Fruit fly (Drosophila melanogaster): ENCODE data around the gene CG17855.

The CG17855 gene

DNA sequence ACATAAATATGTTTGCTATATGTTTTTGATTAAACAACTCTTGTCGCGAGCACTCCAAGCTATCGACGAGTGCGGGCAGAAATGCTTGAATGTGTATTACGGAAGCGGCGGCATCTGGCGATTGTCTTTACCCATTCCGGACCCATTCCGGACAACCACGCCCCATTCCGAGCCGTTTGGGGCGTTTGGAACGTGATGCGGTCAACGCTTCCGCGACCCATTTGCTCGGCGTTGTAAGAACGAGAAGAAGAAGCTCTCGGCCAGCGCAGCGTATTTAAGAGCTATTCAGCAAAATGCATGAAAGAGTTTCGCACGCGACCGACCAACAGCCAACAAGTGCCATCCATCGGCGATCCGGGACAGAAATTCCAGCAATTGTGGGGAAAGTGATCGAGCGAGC is 5.2 kb downstream of the CG17855 start, which contains the start of gene CG13114:
TSS of gene CG13114 (plus strand) at position 301 of the 400 bp plus-strand sequence.
- TF ChIP-seq EcR (GFP tag; optimal IDR thresholded peaks at IDR 0.05) (no peak), CG9948 (tag; optimal IDR thresholded peaks at IDR 0.05) (no peak), CG8159 (tag; optimal IDR thresholded peaks at IDR 0.05) (no peak), CG13204 (GFP tag; optimal IDR thresholded peaks at IDR 0.05) (no peak), gl (tag; optimal IDR thresholded peaks at IDR 0.05) (no peak), CG4496 (GFP tag; IDR thresholded peaks at IDR 0.05) (no peak), rn (GFP tag; IDR thresholded peaks at IDR 0.05) (no peak)

DNA sequence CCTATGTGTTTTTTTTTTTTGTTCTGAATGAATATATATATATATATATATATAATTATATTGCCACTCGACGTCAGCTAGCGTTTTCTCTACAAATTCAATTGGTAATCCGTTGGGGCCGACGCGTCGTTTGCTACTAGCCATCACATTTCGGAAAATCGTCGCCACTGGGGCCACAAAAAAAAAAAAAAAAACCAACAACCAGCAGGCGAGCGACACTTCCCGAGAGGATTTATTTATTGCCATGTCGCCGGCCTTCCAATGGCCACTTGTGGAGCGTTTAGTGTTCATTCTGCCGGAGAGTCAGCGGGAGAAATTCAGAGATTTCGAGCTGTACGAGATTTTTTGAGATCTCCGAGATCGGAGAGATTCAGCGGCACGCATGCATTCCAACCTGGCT is 10.6 kb downstream of the CG17855 start:
- peak; percentile 86 for TF ChIP-seq Ets98B (GFP tag; IDR thresholded peaks at IDR 0.05)
- peak; percentile 64 for TF ChIP-seq CG32121 (GFP tag; IDR thresholded peaks at IDR 0.05)
- no peak for TF ChIP-seq CG10348 (GFP tag; IDR thresholded peaks at IDR 0.05)
- no peak for TF ChIP-seq CG15710 (tag; optimal IDR thresholded peaks at IDR 0.05)

DNA sequence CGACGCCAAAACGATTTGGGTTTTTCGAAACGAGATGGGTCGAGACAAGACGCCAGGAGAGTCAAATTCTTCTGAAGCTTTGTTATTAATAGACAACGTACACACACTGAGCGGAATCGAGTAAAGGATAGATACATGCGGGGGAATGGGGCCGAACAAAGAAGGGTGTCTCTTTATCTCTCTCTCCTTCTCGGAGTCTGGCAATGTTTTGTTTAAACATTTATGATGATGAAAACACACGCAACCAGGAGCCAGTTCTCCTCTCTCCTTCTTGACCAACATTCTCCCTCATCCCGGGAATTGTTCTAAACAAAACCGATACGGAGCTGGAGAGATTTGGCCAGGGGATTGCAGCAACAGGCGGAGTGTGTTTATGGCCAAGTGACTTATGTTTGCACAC is 17.5 kb downstream of the CG17855 start:
- no peak for TF ChIP-seq CG13204 (GFP tag; optimal IDR thresholded peaks at IDR 0.05)
- TF ChIP-seq rn (GFP tag; IDR thresholded peaks at IDR 0.05) = no peak
- TF ChIP-seq D1 (tag; optimal IDR thresholded peaks at IDR 0.05) = no peak

DNA sequence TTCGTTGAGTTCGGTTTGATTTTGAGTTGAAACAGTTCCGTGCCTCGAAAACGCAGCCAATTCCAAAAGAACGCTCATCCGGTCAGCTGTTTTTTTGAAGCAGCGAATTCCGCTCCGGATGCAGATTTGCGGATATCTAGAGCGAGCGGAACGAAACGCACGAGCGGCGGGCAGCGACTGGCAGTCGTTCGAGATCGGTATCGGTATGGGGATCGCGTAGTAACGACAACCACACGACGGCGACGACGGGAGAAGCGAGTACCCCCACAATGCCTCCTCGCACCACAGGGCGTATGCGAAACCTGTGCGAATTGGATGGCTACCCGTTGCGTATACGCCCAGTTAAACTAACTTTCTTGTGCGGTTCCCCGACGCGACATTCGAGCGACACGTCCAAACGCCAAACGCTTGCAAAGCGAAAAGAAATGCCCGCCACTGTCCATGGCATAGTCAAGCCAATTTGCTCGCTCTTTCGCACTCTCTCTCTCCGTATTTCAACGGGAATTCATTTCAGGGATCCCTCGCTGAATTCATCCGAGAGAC is 19.8 kb downstream of the CG17855 start:
- TF ChIP-seq fd96Ca (GFP tag; IDR thresholded peaks at IDR 0.05) (peak; percentile 63; the same call in 1 of the 3 replicates), CG9948 (tag; optimal IDR thresholded peaks at IDR 0.05) (no peak), CG32121 (GFP tag; IDR thresholded peaks at IDR 0.05) (peak; percentile 77), Ets98B (GFP tag; IDR thresholded peaks at IDR 0.05) (peak; percentile 59; the same call in 1 of the 2 replicates), rn (GFP tag; IDR thresholded peaks at IDR 0.05) (no peak), CG4496 (GFP tag; IDR thresholded peaks at IDR 0.05) (peak; percentile 46; the same call in 2 of the 3 replicates)

DNA sequence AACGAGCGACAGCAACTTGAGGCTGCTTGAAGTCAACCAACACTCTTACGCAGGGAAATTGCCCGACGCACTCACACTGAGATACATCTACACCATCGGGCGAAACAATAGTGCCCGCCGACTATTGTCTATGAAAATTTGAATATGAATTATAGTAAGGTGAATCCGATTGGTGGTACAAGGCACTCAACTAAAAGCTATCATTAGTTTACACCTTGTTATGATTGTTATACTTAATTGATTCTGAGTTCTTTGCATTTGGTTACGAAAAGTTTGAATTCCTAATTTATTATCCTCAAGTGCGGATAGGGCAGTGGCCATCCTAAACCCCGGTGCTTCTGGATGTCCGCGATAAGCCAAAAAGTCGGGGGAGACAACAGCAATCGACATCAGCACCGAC is 22.4 kb downstream of the CG17855 start:
- TF ChIP-seq fd96Ca (GFP tag; IDR thresholded peaks at IDR 0.05) (no peak), CG8159 (tag; optimal IDR thresholded peaks at IDR 0.05) (peak; percentile 8)

DNA sequence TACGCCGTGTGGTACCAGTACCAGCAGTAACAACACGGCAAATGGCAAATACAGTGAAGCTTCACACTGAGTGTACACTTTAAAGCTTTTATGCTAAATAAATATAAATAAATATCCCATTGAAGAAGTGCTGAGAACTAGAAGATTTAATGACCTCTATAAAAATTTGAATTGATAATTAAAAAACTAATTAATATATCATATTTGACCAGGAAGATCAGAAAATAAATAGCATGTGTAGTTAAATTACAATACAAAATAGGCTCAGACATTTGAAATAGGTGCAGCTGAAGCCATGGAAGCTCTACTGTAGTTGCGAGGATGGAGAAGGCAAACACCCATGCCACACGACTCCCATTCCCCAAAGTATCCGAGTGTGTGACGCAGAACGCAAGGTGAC is 24.2 kb downstream of the CG17855 start:
- TF ChIP-seq CG8159 (tag; optimal IDR thresholded peaks at IDR 0.05) = peak; percentile 41
- no peak for TF ChIP-seq D1 (tag; optimal IDR thresholded peaks at IDR 0.05)
- peak; percentile 60; the same call in 2 of the 3 replicates for TF ChIP-seq CG4496 (GFP tag; IDR thresholded peaks at IDR 0.05)
- TF ChIP-seq CG34367 (tag; optimal IDR thresholded peaks at IDR 0.05) = no peak
- no peak for TF ChIP-seq EcR (GFP tag; optimal IDR thresholded peaks at IDR 0.05)
- no peak for TF ChIP-seq CG17806 (tag; optimal IDR thresholded peaks at IDR 0.05)
- TF ChIP-seq Pif1A (GFP tag; optimal IDR thresholded peaks at IDR 0.05) = peak; percentile 40
- no peak for TF ChIP-seq CG12605 (GFP tag; IDR thresholded peaks at IDR 0.05)
- TF ChIP-seq CG14655 (GFP tag; optimal IDR thresholded peaks at IDR 0.05) = peak; percentile 85
- peak; percentile 55 for TF ChIP-seq Ets98B (GFP tag; IDR thresholded peaks at IDR 0.05)
- TF ChIP-seq CG15710 (tag; optimal IDR thresholded peaks at IDR 0.05) = peak; percentile 44
- peak; percentile 30; the same call in 1 of the 2 replicates for TF ChIP-seq CG10348 (GFP tag; IDR thresholded peaks at IDR 0.05)
- TF ChIP-seq gl (tag; optimal IDR thresholded peaks at IDR 0.05) = no peak
- no peak for TF ChIP-seq rn (GFP tag; IDR thresholded peaks at IDR 0.05)
- TF ChIP-seq Pif1B (GFP tag; optimal IDR thresholded peaks at IDR 0.05) = no peak
- peak; percentile 53; the same call in 1 of the 3 replicates for TF ChIP-seq fd96Ca (GFP tag; IDR thresholded peaks at IDR 0.05)
- no peak for TF ChIP-seq Snoo (tag; optimal IDR thresholded peaks at IDR 0.05)
- TF ChIP-seq CG13204 (GFP tag; optimal IDR thresholded peaks at IDR 0.05) = no peak
- TF ChIP-seq CG8301 (tag; optimal IDR thresholded peaks at IDR 0.05) = peak; percentile 76
- peak; percentile 70 for TF ChIP-seq CG32121 (GFP tag; IDR thresholded peaks at IDR 0.05)
- peak; percentile 48 for TF ChIP-seq CG9948 (tag; optimal IDR thresholded peaks at IDR 0.05)

DNA sequence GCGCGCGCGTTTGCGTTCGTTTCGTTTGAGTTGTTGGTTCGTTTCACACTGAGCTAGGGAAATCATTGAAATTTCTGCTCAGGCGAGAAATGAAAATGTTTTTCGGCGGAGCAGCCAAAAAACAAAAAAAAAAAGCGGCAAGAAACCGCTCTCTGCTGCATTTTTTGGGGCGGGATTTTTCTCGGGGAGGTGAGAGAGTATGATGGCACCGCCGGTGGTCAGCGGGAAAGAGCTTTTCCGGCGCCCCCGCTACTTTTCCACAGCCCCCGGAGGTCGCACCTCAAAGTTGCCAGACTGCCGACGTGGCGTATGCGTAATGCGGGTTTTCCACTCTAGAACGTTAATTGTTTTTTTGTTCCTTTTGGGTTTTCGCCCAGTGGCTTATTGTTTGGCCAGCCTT is 25.1 kb downstream of the CG17855 start, which contains the start of gene CG46468:
TSS of gene CG46468 (minus strand) at position 52 of the 400 bp plus-strand sequence.
- TF ChIP-seq D1 (tag; optimal IDR thresholded peaks at IDR 0.05) (no peak), CG12605 (GFP tag; IDR thresholded peaks at IDR 0.05) (no peak), CG9948 (tag; optimal IDR thresholded peaks at IDR 0.05) (no peak), Snoo (tag; optimal IDR thresholded peaks at IDR 0.05) (no peak), CG15710 (tag; optimal IDR thresholded peaks at IDR 0.05) (no peak), fd96Ca (GFP tag; IDR thresholded peaks at IDR 0.05) (peak; percentile 17; the same call in 1 of the 3 replicates), CG4496 (GFP tag; IDR thresholded peaks at IDR 0.05) (no peak), Ets98B (GFP tag; IDR thresholded peaks at IDR 0.05) (peak; percentile 40; the same call in 1 of the 2 replicates), gl (tag; optimal IDR thresholded peaks at IDR 0.05) (no peak), Pif1B (GFP tag; optimal IDR thresholded peaks at IDR 0.05) (no peak), CG34367 (tag; optimal IDR thresholded peaks at IDR 0.05) (no peak), rn (GFP tag; IDR thresholded peaks at IDR 0.05) (no peak), Pif1A (GFP tag; optimal IDR thresholded peaks at IDR 0.05) (no peak), CG13204 (GFP tag; optimal IDR thresholded peaks at IDR 0.05) (no peak), CG14655 (GFP tag; optimal IDR thresholded peaks at IDR 0.05) (no peak), CG32121 (GFP tag; IDR thresholded peaks at IDR 0.05) (peak; percentile 52), CG10348 (GFP tag; IDR thresholded peaks at IDR 0.05) (no peak), CG17806 (tag; optimal IDR thresholded peaks at IDR 0.05) (no peak), CG8159 (tag; optimal IDR thresholded peaks at IDR 0.05) (no peak), CG8301 (tag; optimal IDR thresholded peaks at IDR 0.05) (no peak), EcR (GFP tag; optimal IDR thresholded peaks at IDR 0.05) (no peak)
